Worm (Caenorhabditis elegans): Measurements from ENCODE around the gene F40H6.5.

F40H6.5 gene

ce11 chrIII:6008989-6009610, 46.5 kb downstream of the F40H6.5 start, which contains the start of the genes gcna-1 and eftu-2:
Gene gcna-1 (minus strand): TSS chrIII:6009084.
Gene eftu-2 (plus strand): TSS chrIII:6009560.
- TF ChIP-seq lag-1 (GFP tag; IDR thresholded peaks at IDR 0.05), result no peak
- no peak for TF ChIP-seq ets-4 (GFP tag; optimal IDR thresholded peaks at IDR 0.05)
- peak; percentile 12 for TF ChIP-seq attf-5 (GFP tag; optimal IDR thresholded peaks at IDR 0.05)
- no peak for TF ChIP-seq F23B12.7 (tag; optimal IDR thresholded peaks at IDR 0.05; ENCODE audit: insufficient read depth)
- no peak for TF ChIP-seq ztf-3 (GFP tag; optimal IDR thresholded peaks at IDR 0.05)
- peak; percentile 59 for TF ChIP-seq mcd-1 (GFP tag; IDR thresholded peaks at IDR 0.05)
- TF ChIP-seq lsl-1 (GFP tag; optimal IDR thresholded peaks at IDR 0.05), result peak; percentile 76
- no peak for TF ChIP-seq lin-40 (tag; optimal IDR thresholded peaks at IDR 0.05)
- TF ChIP-seq nhr-90 (tag; optimal IDR thresholded peaks at IDR 0.05), result no peak
- TF ChIP-seq athp-1 (tag; optimal IDR thresholded peaks at IDR 0.05), result peak; percentile 13
- TF ChIP-seq F49E8.2 (tag; optimal IDR thresholded peaks at IDR 0.05; ENCODE audit: insufficient read depth), result no peak
- TF ChIP-seq ceh-27 (GFP tag; optimal IDR thresholded peaks at IDR 0.05), result no peak
- no peak for TF ChIP-seq hmg-1.2 (GFP tag; IDR thresholded peaks at IDR 0.05)
- TF ChIP-seq atf-7 (tag; optimal IDR thresholded peaks at IDR 0.05), result no peak
- TF ChIP-seq F22D6.2 (tag; optimal IDR thresholded peaks at IDR 0.05), result no peak
- no peak for TF ChIP-seq xnd-1 (tag; optimal IDR thresholded peaks at IDR 0.05)
- no peak for TF ChIP-seq akir-1 (GFP tag; optimal IDR thresholded peaks at IDR 0.05)
- TF ChIP-seq Y53G8AR.9 (GFP tag; conservative IDR thresholded peaks at IDR 0.05), result no peak
- no peak for TF ChIP-seq rcor-1 (GFP tag; IDR thresholded peaks at IDR 0.05)
- TF ChIP-seq let-607 (tag; optimal IDR thresholded peaks at IDR 0.05), result no peak

ce11 chrIII:6006453-6006852, 49.2 kb downstream of the F40H6.5 start:
- TF ChIP-seq ekl-4 (GFP tag; IDR thresholded peaks at IDR 0.05), result 0 out of 2 replicates have a peak, but pooled peaks have one; percentile 24
- TF ChIP-seq chd-7 (tag; optimal IDR thresholded peaks at IDR 0.05), result peak; percentile 5
- no peak for TF ChIP-seq ceh-40 (GFP tag; IDR thresholded peaks at IDR 0.05)
- no peak for TF ChIP-seq ztf-18 (tag; optimal IDR thresholded peaks at IDR 0.05)
- TF ChIP-seq aptf-2 (GFP tag; conservative IDR thresholded peaks at IDR 0.05), result no peak
- TF ChIP-seq hlh-12 (tag; optimal IDR thresholded peaks at IDR 0.05), result no peak
- no peak for TF ChIP-seq hrde-1 (tag; optimal IDR thresholded peaks at IDR 0.05; ENCODE audit: borderline replicate concordance)
- 0 out of 2 replicates have a peak, but pooled peaks have one; percentile 39 for TF ChIP-seq nfyb-1 (GFP tag; IDR thresholded peaks at IDR 0.05)
- peak; percentile 12 for TF ChIP-seq F52B5.7 (tag; optimal IDR thresholded peaks at IDR 0.05)
- TF ChIP-seq gei-17 (GFP tag; optimal IDR thresholded peaks at IDR 0.05), result no peak
- TF ChIP-seq hmg-1.2 (GFP tag; IDR thresholded peaks at IDR 0.05), result 0 out of 2 replicates have a peak, but pooled peaks have one; percentile 7
- no peak for TF ChIP-seq unc-130 (GFP tag; optimal IDR thresholded peaks at IDR 0.05)
- no peak for TF ChIP-seq cebp-1 (GFP tag; IDR thresholded peaks at IDR 0.05)
- peak; percentile 2 for TF ChIP-seq cebp-1 (tag; optimal IDR thresholded peaks at IDR 0.05)

ce11 chrIII:6002024-6002423, 53.6 kb downstream of the F40H6.5 start:
- TF ChIP-seq hrde-1 (tag; optimal IDR thresholded peaks at IDR 0.05; ENCODE audit: borderline replicate concordance) (no peak), lin-40 (tag; optimal IDR thresholded peaks at IDR 0.05) (no peak), efl-1 (GFP tag; optimal IDR thresholded peaks at IDR 0.05) (no peak), tlf-1 (GFP tag; optimal IDR thresholded peaks at IDR 0.05) (no peak), nfya-1 (tag; optimal IDR thresholded peaks at IDR 0.05; ENCODE audit: borderline replicate concordance, insufficient read depth) (no peak), B0261.1 (tag; optimal IDR thresholded peaks at IDR 0.05) (no peak), ZK185.1 (tag; optimal IDR thresholded peaks at IDR 0.05; ENCODE audit: poor library complexity, severe bottlenecking) (no peak), lag-1 (GFP tag; IDR thresholded peaks at IDR 0.05) (no peak), lir-1 (GFP tag; conservative IDR thresholded peaks at IDR 0.05) (no peak), ama-1 (optimal IDR thresholded peaks at IDR 0.05) (no peak), ama-1 (GFP tag; optimal IDR thresholded peaks at IDR 0.05) (no peak), C06A6.2 (GFP tag; conservative IDR thresholded peaks at IDR 0.05) (no peak), nhr-90 (tag; optimal IDR thresholded peaks at IDR 0.05) (no peak), snpc-4 (GFP tag; optimal IDR thresholded peaks at IDR 0.05) (no peak), snpc-4 (tag; optimal IDR thresholded peaks at IDR 0.05) (no peak), F57A8.1 (GFP tag; optimal IDR thresholded peaks at IDR 0.05) (no peak), ceh-27 (GFP tag; optimal IDR thresholded peaks at IDR 0.05) (no peak), ceh-79 (tag; optimal IDR thresholded peaks at IDR 0.05) (no peak)

All from whole organism, young adult.